Fruit fly (Drosophila melanogaster) whole organism, embryonic: ENCODE data around the gene Rbp6.
A peak's percentile ranks its signal among the peaks of the same experiment; 100 is the strongest.

ENCODE experiments used
- B-H1 ChIP-seq: fragments of 200-800 bp; sonication (Bioruptor generic); IDR thresholded peaks from 3 replicates; pipeline ENCODE4 v1.3.6; 2022; ENCODE audit warnings: missing biosample characterization, missing genetic modification characterization
- BtbVII ChIP-seq: fragments of 200-800 bp; sonication (Bioruptor generic); optimal IDR thresholded peaks from 3 replicates; lab custom pipeline; 2017; ENCODE audit warnings: missing biosample characterization, mild to moderate bottlenecking, missing genetic modification characterization
- CG10462 ChIP-seq: fragments of 200-800 bp; sonication (Bioruptor generic); optimal IDR thresholded peaks from 2 replicates; lab custom pipeline; 2016; ENCODE audit warnings: missing biosample characterization, missing genetic modification characterization
- CG13775 ChIP-seq: fragments of 200-800 bp; sonication (Bioruptor generic); optimal IDR thresholded peaks from 3 replicates; lab custom pipeline; 2017; ENCODE audit warnings: missing biosample characterization, mild to moderate bottlenecking, missing genetic modification characterization
- CG16779 ChIP-seq: fragments of 200-800 bp; sonication (Bioruptor generic); IDR thresholded peaks from 2 replicates; pipeline ENCODE4 v1.3.6; 2022; ENCODE audit warnings: missing biosample characterization, missing genetic modification characterization
- CG16813 ChIP-seq: fragments of 200-800 bp; sonication (Bioruptor generic); IDR thresholded peaks from 3 replicates; pipeline ENCODE4 v1.3.6; 2022; ENCODE audit warnings: missing biosample characterization, missing genetic modification characterization; ENCODE audit not compliant: partially characterized antibody
- CG17612 ChIP-seq: fragments of 200-800 bp; sonication (Bioruptor generic); IDR thresholded peaks from 2 replicates; pipeline ENCODE4 v1.3.6; 2022; ENCODE audit warnings: missing biosample characterization, missing genetic modification characterization
- CG31365 ChIP-seq: fragments of 200-800 bp; sonication (Bioruptor generic); optimal IDR thresholded peaks from 2 replicates; lab custom pipeline; 2018; ENCODE audit warnings: missing biosample characterization, mild to moderate bottlenecking, missing genetic modification characterization
- CG31388 ChIP-seq: fragments of 200-800 bp; sonication (Bioruptor generic); optimal IDR thresholded peaks from 2 replicates; lab custom pipeline; 2016; ENCODE audit warnings: missing biosample characterization, missing genetic modification characterization
- CG32532 ChIP-seq: fragments of 200-800 bp; sonication (Bioruptor generic); IDR thresholded peaks from 2 replicates; pipeline ENCODE4 v1.3.6; 2022; ENCODE audit warnings: missing biosample characterization, missing genetic modification characterization
- CG32772 ChIP-seq: fragments of 200-800 bp; sonication (Bioruptor generic); IDR thresholded peaks from 2 replicates; pipeline ENCODE4 v1.3.6; 2022; ENCODE audit warnings: missing biosample characterization, missing genetic modification characterization
- CG3407 ChIP-seq: fragments of 200-800 bp; sonication (Bioruptor generic); optimal IDR thresholded peaks from 2 replicates; lab custom pipeline; 2018; ENCODE audit warnings: missing biosample characterization, mild to moderate bottlenecking, missing genetic modification characterization
- CG3847 ChIP-seq: fragments of 200-800 bp; sonication (Bioruptor generic); IDR thresholded peaks from 2 replicates; pipeline ENCODE4 v1.3.6; 2022; ENCODE audit warnings: missing biosample characterization, missing genetic modification characterization
- CG6272 ChIP-seq: fragments of 200-800 bp; sonication (Bioruptor generic); IDR thresholded peaks from 2 replicates; pipeline ENCODE4 v1.3.6; 2022; ENCODE audit warnings: missing biosample characterization, missing genetic modification characterization
- CG6689 ChIP-seq: fragments of 200-800 bp; sonication (Bioruptor generic); IDR thresholded peaks from 2 replicates; pipeline ENCODE4 v1.3.6; 2022; ENCODE audit warnings: missing biosample characterization, missing genetic modification characterization
- CG8478 ChIP-seq: fragments of >200 bp; optimal IDR thresholded peaks from 2 replicates; lab custom pipeline; 2018
- CG8765 ChIP-seq: fragments of 200-800 bp; sonication (Bioruptor generic); IDR thresholded peaks from 2 replicates; pipeline ENCODE4 v1.3.6; 2022; ENCODE audit warnings: missing biosample characterization, missing genetic modification characterization
- D ChIP-seq, 2 experiments: fragments of 200-800 bp in 1 of 2; fragments of >200 bp in 1 of 2; sonication (Bioruptor generic) in 1 of 2; optimal IDR thresholded peaks; 2 replicates in 1 of 2; 3 replicates in 1 of 2; lab custom pipeline; 2017; ENCODE audit warnings: mild to moderate bottlenecking in 1 of 2, missing biosample characterization in 1 of 2, missing genetic modification characterization in 1 of 2, missing genetic modification reagents in 1 of 2
- Dref ChIP-seq: fragments of 200-800 bp; sonication (Bioruptor generic); IDR thresholded peaks from 2 replicates; pipeline ENCODE4 v1.3.6; 2022; ENCODE audit warnings: missing biosample characterization, missing genetic modification characterization
- E2f1 ChIP-seq: fragments of 200-800 bp; sonication (Bioruptor generic); IDR thresholded peaks from 2 replicates; pipeline ENCODE4 v1.3.6; 2022; ENCODE audit warnings: missing biosample characterization, missing genetic modification characterization
- Hr78 ChIP-seq, 2 experiments: fragments of 200-800 bp in 1 of 2; fragments of >200 bp in 1 of 2; sonication (Bioruptor generic) in 1 of 2; optimal IDR thresholded peaks; 2 replicates each; lab custom pipeline; 2017 to 2019; ENCODE audit warnings: missing biosample characterization in 2 of 2, missing genetic modification characterization in 2 of 2, mild to moderate bottlenecking in 1 of 2, moderate library complexity in 1 of 2
- Meics ChIP-seq: fragments of 200-800 bp; sonication (Bioruptor generic); optimal IDR thresholded peaks from 2 replicates; lab custom pipeline; 2017; ENCODE audit warnings: missing biosample characterization, mild to moderate bottlenecking, missing genetic modification characterization
- Optix ChIP-seq: fragments of 200-800 bp; sonication (Bioruptor generic); IDR thresholded peaks from 3 replicates; pipeline ENCODE4 v1.3.6; 2022; ENCODE audit warnings: missing biosample characterization, missing genetic modification characterization
- Ravus ChIP-seq: fragments of 200-800 bp; sonication (Bioruptor generic); IDR thresholded peaks from 2 replicates; pipeline ENCODE4 v1.3.6; 2022; ENCODE audit warnings: missing biosample characterization, missing genetic modification characterization
- Sox100B ChIP-seq: fragments of 200-800 bp; sonication (Bioruptor generic); optimal IDR thresholded peaks from 3 replicates; lab custom pipeline; 2018; ENCODE audit warnings: missing biosample characterization, mild to moderate bottlenecking, missing genetic modification characterization
- Stat92E ChIP-seq, 3 experiments: fragments of >200 bp in 2 of 3; fragments of 200-800 bp in 1 of 3; sonication (Bioruptor generic) in 1 of 3; optimal IDR thresholded peaks; 2 replicates each; lab custom pipeline; 2017 to 2019; ENCODE audit warnings: missing biosample characterization in 3 of 3, missing genetic modification characterization in 3 of 3, mild to moderate bottlenecking in 1 of 3, moderate library complexity in 1 of 3
- ab ChIP-seq: fragments of 200-800 bp; sonication (Bioruptor generic); optimal IDR thresholded peaks from 2 replicates; lab custom pipeline; 2016; ENCODE audit warnings: missing biosample characterization, missing genetic modification characterization
- ase ChIP-seq: fragments of 200-800 bp; sonication (Bioruptor generic); IDR thresholded peaks from 3 replicates; pipeline ENCODE4 v1.3.6; 2022; ENCODE audit warnings: missing biosample characterization, missing genetic modification characterization
- ato ChIP-seq: fragments of 200-800 bp; sonication (Bioruptor generic); IDR thresholded peaks from 2 replicates; pipeline ENCODE4 v1.3.6; 2022; ENCODE audit warnings: missing biosample characterization, missing genetic modification characterization; ENCODE audit not compliant: partially characterized antibody
- az2 ChIP-seq: fragments of 200-800 bp; sonication (Bioruptor generic); optimal IDR thresholded peaks from 3 replicates; lab custom pipeline; 2016; ENCODE audit warnings: missing biosample characterization, missing genetic modification characterization
- chinmo ChIP-seq: fragments of 200-800 bp; sonication (Bioruptor generic); IDR thresholded peaks from 4 replicates; pipeline ENCODE4 v1.3.6; 2022; ENCODE audit warnings: missing biosample characterization, missing genetic modification characterization; ENCODE audit not compliant: partially characterized antibody
- corto ChIP-seq: fragments of 200-800 bp; sonication (Bioruptor generic); optimal IDR thresholded peaks from 2 replicates; lab custom pipeline; 2016; ENCODE audit warnings: missing biosample characterization, mild to moderate bottlenecking, missing genetic modification characterization, moderate library complexity
- danr ChIP-seq: fragments of 200-800 bp; sonication (Bioruptor generic); IDR thresholded peaks from 2 replicates; pipeline ENCODE4 v1.3.6; 2022; ENCODE audit warnings: missing biosample characterization, missing genetic modification characterization
- eve ChIP-seq, 2 experiments: fragments of >200 bp; optimal IDR thresholded peaks; 2 replicates each; lab custom pipeline; 2017; ENCODE audit warnings: missing biosample characterization in 2 of 2, missing genetic modification characterization in 2 of 2
- fd102C ChIP-seq: fragments of 200-800 bp; sonication (Bioruptor generic); optimal IDR thresholded peaks from 2 replicates; lab custom pipeline; 2018; ENCODE audit warnings: missing biosample characterization, mild to moderate bottlenecking, missing genetic modification characterization, moderate library complexity
- gro ChIP-seq: fragments of 200-800 bp; sonication (Bioruptor generic); optimal IDR thresholded peaks from 2 replicates; lab custom pipeline; 2016; ENCODE audit warnings: missing biosample characterization, missing genetic modification characterization
- hkb ChIP-seq, 2 experiments: fragments of 200-800 bp in 1 of 2; fragments of >200 bp in 1 of 2; sonication (Bioruptor generic) in 1 of 2; IDR thresholded peaks in 1 of 2; optimal IDR thresholded peaks in 1 of 2; 2 replicates each; pipeline versions ENCODE4 v1.3.6 to Lab custom; 2017 to 2022; ENCODE audit warnings: missing biosample characterization in 1 of 2, missing genetic modification characterization in 1 of 2
- inv ChIP-seq: fragments of 200-800 bp; sonication (Bioruptor generic); IDR thresholded peaks from 2 replicates; pipeline ENCODE4 v1.3.6; 2022; ENCODE audit warnings: missing biosample characterization, missing genetic modification characterization; ENCODE audit not compliant: partially characterized antibody
- lilli ChIP-seq: fragments of 200-800 bp; sonication (Bioruptor generic); optimal IDR thresholded peaks from 3 replicates; lab custom pipeline; 2016; ENCODE audit warnings: missing biosample characterization, missing genetic modification characterization
- otp ChIP-seq: fragments of 200-800 bp; sonication (Bioruptor generic); IDR thresholded peaks from 3 replicates; pipeline ENCODE4, ENCODE4 v1.3.6; 2022; ENCODE audit warnings: missing biosample characterization, missing genetic modification characterization
- phol ChIP-seq: fragments of 200-800 bp; sonication (Bioruptor generic); optimal IDR thresholded peaks from 3 replicates; lab custom pipeline; 2018; ENCODE audit warnings: missing biosample characterization, mild to moderate bottlenecking, missing genetic modification characterization, moderate library complexity
- pita ChIP-seq: fragments of 200-800 bp; sonication (Bioruptor generic); optimal IDR thresholded peaks from 2 replicates; lab custom pipeline; 2017; ENCODE audit warnings: missing biosample characterization, mild to moderate bottlenecking, missing genetic modification characterization
- pnt ChIP-seq: fragments of 200-800 bp; sonication (Bioruptor generic); optimal IDR thresholded peaks from 3 replicates; lab custom pipeline; 2016; ENCODE audit warnings: missing biosample characterization, missing genetic modification characterization
- sna ChIP-seq: fragments of 200-800 bp; sonication (Bioruptor generic); IDR thresholded peaks from 2 replicates; pipeline ENCODE4 v1.3.6; 2022; ENCODE audit warnings: missing biosample characterization, missing genetic modification characterization; ENCODE audit not compliant: partially characterized antibody
- usp ChIP-seq: fragments of >200 bp; optimal IDR thresholded peaks from 2 replicates; lab custom pipeline; 2017; ENCODE audit warnings: missing biosample characterization, missing genetic modification characterization
- vnd ChIP-seq: fragments of 200-800 bp; sonication (Bioruptor generic); IDR thresholded peaks from 3 replicates; pipeline ENCODE4 v1.3.6; 2022; ENCODE audit warnings: missing biosample characterization, missing genetic modification characterization; ENCODE audit not compliant: partially characterized antibody
- yki ChIP-seq: fragments of >200 bp; optimal IDR thresholded peaks from 3 replicates; lab custom pipeline; 2018

Gene Rbp6

dm6 chr3L:17024095-17024639 lies 213.8 kb downstream of the Rbp6 start, which contains the start of gene Fit2 (continued):
- no peak for TF ChIP-seq danr (GFP tag; lab: Robert Waterston, UW)
- TF ChIP-seq CG32772 (GFP tag; lab: Robert Waterston, UW): no peak
- TF ChIP-seq gro (GFP tag; lab: Kevin White, UChicago): no peak
- TF ChIP-seq CG16779 (GFP tag; lab: Robert Waterston, UW): no peak
- peak; percentile 99 for TF ChIP-seq chinmo
- no peak for TF ChIP-seq Hr78 (GFP tag; optimal IDR thresholded peaks at IDR 0.05; lab: Kevin White, UChicago)
- no peak for TF ChIP-seq fd102C
- TF ChIP-seq CG6272 (GFP tag; lab: Robert Waterston, UW): no peak
- TF ChIP-seq Meics: no peak
- TF ChIP-seq BtbVII (GFP tag; lab: Kevin White, UChicago): no peak
- peak; percentile 97 for TF ChIP-seq Dref
- no peak for TF ChIP-seq pnt (GFP tag; lab: Kevin White, UChicago)
- no peak for TF ChIP-seq D (optimal IDR thresholded peaks at IDR 0.05; lab: Kevin White, UChicago)
- no peak for TF ChIP-seq D (GFP tag; optimal IDR thresholded peaks at IDR 0.05; lab: Kevin White, UChicago)
- TF ChIP-seq Ravus (GFP tag; lab: Robert Waterston, UW): no peak
- no peak for TF ChIP-seq CG8478 (lab: Kevin White, UChicago)
- no peak for TF ChIP-seq CG3407 (GFP tag; lab: Kevin White, UChicago)
- no peak for TF ChIP-seq hkb (optimal IDR thresholded peaks at IDR 0.05; lab: Kevin White, UChicago)
- TF ChIP-seq hkb (GFP tag; IDR thresholded peaks at IDR 0.05; lab: Robert Waterston, UW): no peak
- TF ChIP-seq lilli (GFP tag; lab: Kevin White, UChicago): no peak
- TF ChIP-seq Stat92E (GFP tag; optimal IDR thresholded peaks at IDR 0.05; lab: Kevin White, UChicago): no peak
- TF ChIP-seq CG8765 (GFP tag; lab: Robert Waterston, UW): no peak
- no peak for TF ChIP-seq ase (GFP tag; lab: Robert Waterston, UW)
- no peak for TF ChIP-seq CG31388
- TF ChIP-seq Optix: no peak
- TF ChIP-seq eve (GFP tag; optimal IDR thresholded peaks at IDR 0.05; lab: Kevin White, UChicago): no peak
- TF ChIP-seq B-H1 (GFP tag; lab: Robert Waterston, UW): no peak
- no peak for TF ChIP-seq phol (tag; lab: Kevin White, UChicago)
- TF ChIP-seq sna (GFP tag; lab: Robert Waterston, UW): peak; percentile 95
- no peak for TF ChIP-seq pita (GFP tag; lab: Kevin White, UChicago)
- no peak for TF ChIP-seq yki (lab: Kevin White, UChicago)
- peak; percentile 100 for TF ChIP-seq ato (GFP tag; lab: Robert Waterston, UW)
- no peak for TF ChIP-seq corto
- no peak for TF ChIP-seq CG3847 (GFP tag; lab: Robert Waterston, UW)
- TF ChIP-seq inv (GFP tag; lab: Robert Waterston, UW): peak; percentile 87
- TF ChIP-seq CG6689 (GFP tag; lab: Robert Waterston, UW): no peak
- peak; percentile 97 for TF ChIP-seq vnd (GFP tag; lab: Robert Waterston, UW)
- no peak for TF ChIP-seq CG17612
- no peak for TF ChIP-seq ab
- TF ChIP-seq E2f1 (GFP tag; lab: Robert Waterston, UW): no peak
- peak; percentile 95 for TF ChIP-seq CG16813 (GFP tag; lab: Robert Waterston, UW)
- no peak for TF ChIP-seq otp (GFP tag; lab: Robert Waterston, UW)
- TF ChIP-seq CG32532 (GFP tag; lab: Robert Waterston, UW): no peak
- no peak for TF ChIP-seq CG31365
- no peak for TF ChIP-seq usp (GFP tag; lab: Kevin White, UChicago)
- TF ChIP-seq az2: no peak
- TF ChIP-seq CG10462 (GFP tag; lab: Kevin White, UChicago): no peak
- TF ChIP-seq CG13775 (GFP tag; lab: Kevin White, UChicago): no peak
- TF ChIP-seq Sox100B: no peak
